Worm (Caenorhabditis elegans) whole organism, early embryonic: Measurements from ENCODE around the gene snf-11.

Source experiments
- ama-1 ChIP-seq: fragments of 150-350 bp; optimal IDR thresholded peaks from 2 replicates; lab custom pipeline; 2014
- ceh-36 ChIP-seq: sonication (generic microtip); optimal IDR thresholded peaks from 2 replicates; lab custom pipeline; 2016; ENCODE audit warnings: missing genetic modification characterization, inconsistent platforms, missing compliant biosample characterization

ce11 chrV:11294393-11294792 lies 13.9 kb downstream of the snf-11 start, which contains the start of gene T03F7.6:
- TF ChIP-seq ceh-36 (tag; lab: Kevin White, UChicago) (no peak), ama-1 (lab: Kevin White, UChicago) (no peak)
